Worm (Caenorhabditis elegans): ENCODE data around the gene sra-39.

ce11 chrX:13878082-13878481 is 25.1 kb downstream of the sra-39 start:
- no peak for TF ChIP-seq aly-2 (tag; optimal IDR thresholded peaks at IDR 0.05)
- no peak for TF ChIP-seq ztf-11 (tag; optimal IDR thresholded peaks at IDR 0.05)
- no peak for TF ChIP-seq unc-62 (GFP tag; optimal IDR thresholded peaks at IDR 0.05)
- no peak for TF ChIP-seq nhr-237 (tag; optimal IDR thresholded peaks at IDR 0.05)

Data from whole organism, L3 larva.